Worm (Caenorhabditis elegans): Measurements from ENCODE around the gene endu-2.

- TF ChIP-seq pha-4 (tag; optimal IDR thresholded peaks at IDR 0.05) (peak; percentile 57), nhr-237 (tag; optimal IDR thresholded peaks at IDR 0.05) (peak; percentile 44), unc-62 (GFP tag; optimal IDR thresholded peaks at IDR 0.05) (peak; percentile 16), lin-13 (tag; optimal IDR thresholded peaks at IDR 0.05) (no peak), elt-3 (tag; optimal IDR thresholded peaks at IDR 0.05) (no peak)
Measured at ce11 chrX:8231858-8232257, 10.2 kb upstream of the endu-2 start, which contains the start of gene K02A6.3.

Measured in whole organism, mixed stage, embryonic.